Worm (Caenorhabditis elegans): Measurements from ENCODE around the gene rap-2.

rap-2 gene

ce11 chrV:15020229-15020628, 43.7 kb downstream of the rap-2 start, which contains the start of gene F14H8.2:
Gene F14H8.2 (minus strand): TSS chrV:15020329.
- TF ChIP-seq attf-4 (tag; optimal IDR thresholded peaks at IDR 0.05) (no peak), madf-5 (GFP tag; IDR thresholded peaks at IDR 0.05) (no peak), madf-9 (GFP tag; conservative IDR thresholded peaks at IDR 0.05) (no peak)

DNA sequence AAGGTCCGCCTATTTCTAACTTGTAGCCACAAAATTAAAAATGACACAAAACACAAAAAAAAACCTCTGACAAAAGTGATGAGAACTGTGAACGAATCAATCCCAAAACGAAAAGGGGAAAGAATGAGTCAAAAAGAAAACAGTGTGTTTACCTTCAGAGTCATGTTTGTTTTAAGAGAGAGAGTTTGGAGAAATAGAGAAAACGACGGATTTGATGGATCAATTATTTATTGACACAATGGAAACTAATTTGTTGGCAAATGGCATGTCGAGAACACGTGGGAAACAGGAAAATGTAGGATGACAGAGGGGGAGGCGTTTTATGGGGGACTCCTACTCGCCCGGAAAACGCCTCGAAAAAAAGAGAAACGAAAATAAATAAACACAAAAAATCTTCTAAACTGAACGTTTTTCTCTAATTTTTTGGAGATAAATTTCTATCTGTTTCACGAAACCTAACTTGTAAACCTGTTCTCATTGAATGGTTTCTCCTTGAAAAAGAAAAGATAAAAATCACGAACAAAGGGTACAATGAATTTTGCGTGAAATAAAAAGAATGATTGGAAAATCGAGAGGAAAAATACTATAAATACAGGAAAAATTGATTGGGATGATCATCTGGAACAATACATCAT, 47.0 kb downstream of the rap-2 start:
- TF ChIP-seq nhr-76 (tag; optimal IDR thresholded peaks at IDR 0.05) = no peak
- TF ChIP-seq mdl-1 (tag; optimal IDR thresholded peaks at IDR 0.05) = peak in 1 of 2 experiments; percentile 1
- no peak for TF ChIP-seq dmd-9 (GFP tag; IDR thresholded peaks at IDR 0.05)
- TF ChIP-seq daf-16 (GFP tag; optimal IDR thresholded peaks at IDR 0.05) = no peak
- no peak for TF ChIP-seq daf-16 (tag; optimal IDR thresholded peaks at IDR 0.05)
- no peak for TF ChIP-seq daf-19 (GFP tag; conservative IDR thresholded peaks at IDR 0.05)
- TF ChIP-seq lin-1 (GFP tag; IDR thresholded peaks at IDR 0.05) = no peak
- TF ChIP-seq duxl-1 (tag; optimal IDR thresholded peaks at IDR 0.05; ENCODE audit: poor library complexity) = no peak
- peak; percentile 1 for TF ChIP-seq mxl-3 (GFP tag; optimal IDR thresholded peaks at IDR 0.05)
- TF ChIP-seq nhr-25 (tag; optimal IDR thresholded peaks at IDR 0.05; ENCODE audit: borderline replicate concordance, insufficient read depth) = no peak
- no peak for TF ChIP-seq F10B5.3 (tag; optimal IDR thresholded peaks at IDR 0.05)
- TF ChIP-seq zip-11 (GFP tag; IDR thresholded peaks at IDR 0.05) = no peak
- peak; percentile 33 for TF ChIP-seq nhr-6 (tag; optimal IDR thresholded peaks at IDR 0.05)
- no peak for TF ChIP-seq aha-1 (tag)
- no peak for TF ChIP-seq D1046.2 (GFP tag; IDR thresholded peaks at IDR 0.05)
- no peak for TF ChIP-seq pha-4 (GFP tag; IDR thresholded peaks at IDR 0.05)
- TF ChIP-seq pha-4 (tag; optimal IDR thresholded peaks at IDR 0.05) = no peak
- no peak for TF ChIP-seq nhr-48 (tag; optimal IDR thresholded peaks at IDR 0.05)
- no peak for TF ChIP-seq cey-2 (tag; optimal IDR thresholded peaks at IDR 0.05; ENCODE audit: borderline replicate concordance, insufficient read depth)
- no peak for TF ChIP-seq lsy-2 (tag; optimal IDR thresholded peaks at IDR 0.05)

- no peak for TF ChIP-seq daf-19 (GFP tag; conservative IDR thresholded peaks at IDR 0.05)
- peak; percentile 83 for TF ChIP-seq aha-1 (tag)
- peak in 1 of 2 experiments; percentile 25 for TF ChIP-seq hif-1 (tag; optimal IDR thresholded peaks at IDR 0.05)
Observed at ce11 chrV:15015799-15016198, 48.1 kb downstream of the rap-2 start.

ce11 chrV:15014164-15014563, 49.7 kb downstream of the rap-2 start, which contains the start of gene obr-2:
Gene obr-2 (minus strand): TSS chrV:15014264.
- TF ChIP-seq ZK546.5 (tag; optimal IDR thresholded peaks at IDR 0.05) (no peak), nhr-6 (tag; optimal IDR thresholded peaks at IDR 0.05) (no peak), nhr-237 (tag; optimal IDR thresholded peaks at IDR 0.05) (no peak), F26F4.8 (GFP tag; conservative IDR thresholded peaks at IDR 0.05) (no peak), ZK337.2 (GFP tag; IDR thresholded peaks at IDR 0.05) (no peak), ceh-32 (tag; optimal IDR thresholded peaks at IDR 0.05; ENCODE audit: poor library complexity) (no peak), daf-16 (GFP tag; optimal IDR thresholded peaks at IDR 0.05) (no peak), daf-16 (tag; optimal IDR thresholded peaks at IDR 0.05) (no peak), lin-39 (tag; optimal IDR thresholded peaks at IDR 0.05) (no peak), unc-62 (GFP tag; optimal IDR thresholded peaks at IDR 0.05 in 1 of 2) (no peak), unc-62 (tag; optimal IDR thresholded peaks at IDR 0.05) (no peak), mdl-1 (tag; optimal IDR thresholded peaks at IDR 0.05) (no peak), ces-1 (GFP tag; optimal IDR thresholded peaks at IDR 0.05) (no peak), lir-3 (tag; optimal IDR thresholded peaks at IDR 0.05) (no peak), nhr-28 (tag; optimal IDR thresholded peaks at IDR 0.05) (no peak), snpc-4 (tag; optimal IDR thresholded peaks at IDR 0.05) (no peak), arid-1 (GFP tag; conservative IDR thresholded peaks at IDR 0.05) (no peak), pqm-1 (tag; optimal IDR thresholded peaks at IDR 0.05) (no peak), nhr-76 (tag; optimal IDR thresholded peaks at IDR 0.05) (no peak)

Measured in whole organism, L4 larva.